Fruit fly (Drosophila melanogaster) whole organism, embryonic: Measurements from ENCODE around the gene CG15221.

Experiments
- Antp ChIP-seq: fragments of 200-800 bp; sonication (Bioruptor generic); optimal IDR thresholded peaks from 3 replicates; lab custom pipeline; 2016; ENCODE audit warnings: missing biosample characterization, missing genetic modification characterization
- CG1529 ChIP-seq: fragments of 200-800 bp; sonication (Bioruptor generic); optimal IDR thresholded peaks from 3 replicates; lab custom pipeline; 2018; ENCODE audit warnings: missing biosample characterization, missing genetic modification characterization
- CG2116 ChIP-seq: fragments of 200-800 bp; sonication (Bioruptor generic); optimal IDR thresholded peaks from 3 replicates; lab custom pipeline; 2018; ENCODE audit warnings: missing biosample characterization, mild to moderate bottlenecking, missing genetic modification characterization
- CG31441 ChIP-seq: fragments of 200-800 bp; sonication (Bioruptor generic); IDR thresholded peaks from 2 replicates; pipeline ENCODE4 v1.3.6; 2022; ENCODE audit warnings: missing biosample characterization, missing genetic modification characterization
- CG4820 ChIP-seq: fragments of 200-800 bp; sonication (Bioruptor generic); optimal IDR thresholded peaks from 3 replicates; lab custom pipeline; 2016; ENCODE audit warnings: missing biosample characterization, missing genetic modification characterization
- CG6654 ChIP-seq: fragments of 200-800 bp; sonication (Bioruptor generic); optimal IDR thresholded peaks from 2 replicates; lab custom pipeline; 2017; ENCODE audit warnings: missing biosample characterization, mild to moderate bottlenecking, missing genetic modification characterization
- E2f1 ChIP-seq: fragments of 200-800 bp; sonication (Bioruptor generic); IDR thresholded peaks from 2 replicates; pipeline ENCODE4 v1.3.6; 2022; ENCODE audit warnings: missing biosample characterization, missing genetic modification characterization
- HLHmδ ChIP-seq: fragments of 200-800 bp; sonication (Bioruptor generic); optimal IDR thresholded peaks from 2 replicates; lab custom pipeline; 2018; ENCODE audit warnings: missing biosample characterization, mild to moderate bottlenecking, missing genetic modification characterization, moderate library complexity
- Pdp1 ChIP-seq, 2 experiments: fragments of 200-800 bp; sonication (Bioruptor generic); optimal IDR thresholded peaks; 3 replicates each; lab custom pipeline; 2016; ENCODE audit warnings: missing biosample characterization in 2 of 2, missing genetic modification characterization in 2 of 2, mild to moderate bottlenecking in 1 of 2, moderate library complexity in 1 of 2
- cas ChIP-seq: fragments of 200-800 bp; sonication (Bioruptor generic); IDR thresholded peaks from 2 replicates; pipeline ENCODE4 v1.3.6; 2022; ENCODE audit warnings: missing biosample characterization, missing genetic modification characterization
- org-1 ChIP-seq: fragments of 200-800 bp; sonication (Bioruptor generic); optimal IDR thresholded peaks from 2 replicates; lab custom pipeline; 2017; ENCODE audit warnings: missing biosample characterization, missing genetic modification characterization
- sima ChIP-seq: fragments of 200-800 bp; sonication (Bioruptor generic); optimal IDR thresholded peaks from 2 replicates; lab custom pipeline; 2016; ENCODE audit warnings: missing biosample characterization, missing genetic modification characterization
- slbo ChIP-seq: fragments of 200-800 bp; sonication (Bioruptor generic); IDR thresholded peaks from 2 replicates; pipeline ENCODE4 v1.3.6; 2022; ENCODE audit warnings: missing biosample characterization, missing genetic modification characterization
- wek ChIP-seq: fragments of 200-800 bp; sonication (Bioruptor generic); optimal IDR thresholded peaks from 3 replicates; lab custom pipeline; 2018; ENCODE audit warnings: missing biosample characterization, mild to moderate bottlenecking, missing genetic modification characterization, moderate library complexity

DNA sequence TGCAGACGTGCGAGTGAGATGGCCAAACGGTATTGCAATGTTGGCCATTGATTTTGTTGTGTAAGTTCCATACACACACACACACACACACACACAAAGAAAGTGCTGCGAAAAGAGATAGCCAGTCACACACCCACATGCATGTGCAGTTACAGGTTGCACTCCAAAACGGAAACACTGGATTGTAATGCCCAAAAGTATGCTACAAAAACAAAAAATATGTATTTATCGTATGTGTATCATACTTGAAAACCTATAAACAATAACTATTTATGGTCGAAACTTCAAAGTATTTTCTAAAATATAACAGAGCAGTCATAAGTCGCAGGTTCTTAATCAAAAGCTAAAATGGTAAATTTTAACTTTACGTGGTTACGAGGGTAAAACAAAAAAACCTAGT lies 5.9 kb downstream of the CG15221 start:
- TF ChIP-seq slbo (GFP tag; lab: Robert Waterston, UW) (no peak), CG1529 (GFP tag; lab: Kevin White, UChicago) (no peak), Pdp1 (GFP tag; optimal IDR thresholded peaks at IDR 0.05; lab: Kevin White, UChicago) (no peak), CG6654 (GFP tag; lab: Kevin White, UChicago) (no peak), Antp (GFP tag; lab: Kevin White, UChicago) (no peak), sima (GFP tag; lab: Kevin White, UChicago) (no peak), CG2116 (no peak), CG31441 (no peak), cas (GFP tag; lab: Robert Waterston, UW) (no peak), wek (GFP tag; lab: Kevin White, UChicago) (no peak), CG4820 (GFP tag; lab: Kevin White, UChicago) (no peak), E2f1 (no peak), HLHmδ (no peak), org-1 (no peak)
